Worm (Caenorhabditis elegans): ENCODE results near the gene Y44A6D.3.
"Not testable (repeated sequence)": the region's sequence is repeated elsewhere in the genome, so short reads cannot be mapped to it uniquely, and the experiment has no call there.

ce11 chrV:20795374-20795773, 3.2 kb upstream of the Y44A6D.3 start:
- not testable (repeated sequence) for TF ChIP-seq aly-2, pqm-1, unc-39 (tag; optimal IDR thresholded peaks at IDR 0.05)

Data from whole organism, L4 larva.